Fruit fly (Drosophila melanogaster) whole organism, embryonic: ENCODE measurements around the gene CG32267.

Source experiments
- CG10462 ChIP-seq: fragments of 200-800 bp; sonication (Bioruptor generic); optimal IDR thresholded peaks from 2 replicates; lab custom pipeline; 2016; ENCODE audit warnings: missing biosample characterization, missing genetic modification characterization
- CG11723 ChIP-seq: fragments of 200-800 bp; sonication (Bioruptor generic); optimal IDR thresholded peaks from 2 replicates; lab custom pipeline; 2017; ENCODE audit warnings: missing biosample characterization, mild to moderate bottlenecking, missing genetic modification characterization
- CG2678 ChIP-seq: fragments of 200-800 bp; sonication (Bioruptor generic); optimal IDR thresholded peaks from 3 replicates; lab custom pipeline; 2019; ENCODE audit warnings: missing biosample characterization, mild to moderate bottlenecking, missing genetic modification characterization, moderate library complexity
- CG30431 ChIP-seq: fragments of 200-800 bp; sonication (Bioruptor generic); optimal IDR thresholded peaks from 2 replicates; lab custom pipeline; 2017; ENCODE audit warnings: missing biosample characterization, missing genetic modification characterization
- CG3407 ChIP-seq: fragments of 200-800 bp; sonication (Bioruptor generic); optimal IDR thresholded peaks from 2 replicates; lab custom pipeline; 2018; ENCODE audit warnings: missing biosample characterization, mild to moderate bottlenecking, missing genetic modification characterization
- CG3847 ChIP-seq: fragments of 200-800 bp; sonication (Bioruptor generic); IDR thresholded peaks from 2 replicates; pipeline ENCODE4 v1.3.6; 2022; ENCODE audit warnings: missing biosample characterization, missing genetic modification characterization
- CG4404 ChIP-seq: fragments of 200-800 bp; sonication (Bioruptor generic); IDR thresholded peaks from 2 replicates; pipeline ENCODE4 v1.3.6; 2022; ENCODE audit warnings: missing biosample characterization, missing genetic modification characterization
- CG4617 ChIP-seq: fragments of 200-800 bp; sonication (Bioruptor generic); optimal IDR thresholded peaks from 3 replicates; lab custom pipeline; 2016; ENCODE audit warnings: missing biosample characterization, missing genetic modification characterization, borderline replicate concordance
- CG6854 ChIP-seq: fragments of 200-800 bp; sonication (Bioruptor generic); optimal IDR thresholded peaks from 3 replicates; lab custom pipeline; 2017; ENCODE audit warnings: missing biosample characterization, mild to moderate bottlenecking, missing genetic modification characterization
- CG7357 ChIP-seq: fragments of 200-800 bp; sonication (Bioruptor generic); IDR thresholded peaks from 3 replicates; pipeline ENCODE4 v1.3.6; 2022; ENCODE audit warnings: missing biosample characterization, missing genetic modification characterization
- CG8089 ChIP-seq: fragments of 200-800 bp; sonication (Bioruptor generic); optimal IDR thresholded peaks from 3 replicates; lab custom pipeline; 2016; ENCODE audit warnings: missing biosample characterization, missing genetic modification characterization
- CkIIα-i1 ChIP-seq: fragments of 200-800 bp; sonication (Bioruptor generic); IDR thresholded peaks from 2 replicates; pipeline ENCODE4 v1.3.6; 2022; ENCODE audit warnings: missing biosample characterization, missing genetic modification characterization
- Dad ChIP-seq: fragments of 200-800 bp; sonication (Bioruptor generic); optimal IDR thresholded peaks from 3 replicates; lab custom pipeline; 2016; ENCODE audit warnings: missing biosample characterization, missing genetic modification characterization
- Dp ChIP-seq: fragments of 200-800 bp; sonication (Bioruptor generic); optimal IDR thresholded peaks from 2 replicates; lab custom pipeline; 2018; ENCODE audit warnings: missing biosample characterization, mild to moderate bottlenecking, missing genetic modification characterization, moderate library complexity
- E2f1 ChIP-seq: fragments of 200-800 bp; sonication (Bioruptor generic); IDR thresholded peaks from 2 replicates; pipeline ENCODE4 v1.3.6; 2022; ENCODE audit warnings: missing biosample characterization, missing genetic modification characterization
- Eip74EF ChIP-seq, 2 experiments: fragments of 200-800 bp in 1 of 2; fragments of >200 bp in 1 of 2; sonication (Bioruptor generic) in 1 of 2; optimal IDR thresholded peaks; 2 replicates each; lab custom pipeline; 2017 to 2019; ENCODE audit warnings: missing biosample characterization in 2 of 2, missing genetic modification characterization in 2 of 2, mild to moderate bottlenecking in 1 of 2, moderate library complexity in 1 of 2
- Gsc ChIP-seq: fragments of 200-800 bp; sonication (Bioruptor generic); IDR thresholded peaks from 2 replicates; pipeline ENCODE4 v1.3.6; 2022; ENCODE audit warnings: missing biosample characterization, missing genetic modification characterization
- H15 ChIP-seq: fragments of 200-800 bp; sonication (Bioruptor generic); IDR thresholded peaks from 3 replicates; pipeline ENCODE4 v1.3.6; 2022; ENCODE audit warnings: missing biosample characterization, missing genetic modification characterization
- HLHmδ ChIP-seq: fragments of 200-800 bp; sonication (Bioruptor generic); optimal IDR thresholded peaks from 2 replicates; lab custom pipeline; 2018; ENCODE audit warnings: missing biosample characterization, mild to moderate bottlenecking, missing genetic modification characterization, moderate library complexity
- Hr78 ChIP-seq, 2 experiments: fragments of 200-800 bp in 1 of 2; fragments of >200 bp in 1 of 2; sonication (Bioruptor generic) in 1 of 2; optimal IDR thresholded peaks; 2 replicates each; lab custom pipeline; 2017 to 2019; ENCODE audit warnings: missing biosample characterization in 2 of 2, missing genetic modification characterization in 2 of 2, mild to moderate bottlenecking in 1 of 2, moderate library complexity in 1 of 2
- MTF-1 ChIP-seq: fragments of 200-800 bp; sonication (Bioruptor generic); optimal IDR thresholded peaks from 2 replicates; lab custom pipeline; 2018; ENCODE audit warnings: missing biosample characterization, mild to moderate bottlenecking, missing genetic modification characterization, borderline replicate concordance
- Nf-YB ChIP-seq: fragments of 200-800 bp; sonication (Bioruptor generic); optimal IDR thresholded peaks from 3 replicates; lab custom pipeline; 2019; ENCODE audit warnings: missing biosample characterization, mild to moderate bottlenecking, missing genetic modification characterization, moderate library complexity
- Nf-YC ChIP-seq: fragments of 200-800 bp; optimal IDR thresholded peaks from 3 replicates; lab custom pipeline; 2019; ENCODE audit warnings: missing biosample characterization, mild to moderate bottlenecking, missing genetic modification characterization, moderate library complexity
- Sry-β ChIP-seq: fragments of 200-800 bp; sonication (Bioruptor generic); optimal IDR thresholded peaks from 2 replicates; lab custom pipeline; 2018; ENCODE audit warnings: missing biosample characterization, mild to moderate bottlenecking, missing genetic modification characterization, moderate library complexity
- Sry-δ ChIP-seq: fragments of 200-800 bp; sonication (Bioruptor generic); optimal IDR thresholded peaks from 2 replicates; lab custom pipeline; 2016; ENCODE audit warnings: missing biosample characterization, missing genetic modification characterization
- TFAM ChIP-seq: fragments of 200-800 bp; sonication (Bioruptor generic); optimal IDR thresholded peaks from 2 replicates; lab custom pipeline; 2017; ENCODE audit warnings: missing biosample characterization, missing genetic modification characterization, inconsistent platforms
- ash1 ChIP-seq: fragments of 200-800 bp; sonication (Bioruptor generic); optimal IDR thresholded peaks from 2 replicates; lab custom pipeline; 2018; ENCODE audit warnings: missing biosample characterization, mild to moderate bottlenecking, missing genetic modification characterization
- cg ChIP-seq: fragments of 200-800 bp; sonication (Bioruptor generic); optimal IDR thresholded peaks from 3 replicates; lab custom pipeline; 2019; ENCODE audit warnings: missing biosample characterization, mild to moderate bottlenecking, missing genetic modification characterization, moderate library complexity
- chn ChIP-seq: fragments of 200-800 bp; sonication (Bioruptor generic); optimal IDR thresholded peaks from 2 replicates; lab custom pipeline; 2016; ENCODE audit warnings: missing biosample characterization, missing genetic modification characterization
- corto ChIP-seq: fragments of 200-800 bp; sonication (Bioruptor generic); optimal IDR thresholded peaks from 2 replicates; lab custom pipeline; 2016; ENCODE audit warnings: missing biosample characterization, mild to moderate bottlenecking, missing genetic modification characterization, moderate library complexity
- dan ChIP-seq: fragments of 200-800 bp; sonication (Bioruptor generic); IDR thresholded peaks from 2 replicates; pipeline ENCODE4 v1.3.6; 2022; ENCODE audit warnings: missing biosample characterization, missing genetic modification characterization
- dpn ChIP-seq, 2 experiments: fragments of 200-800 bp; sonication (Bioruptor generic); optimal IDR thresholded peaks; 3 replicates each; lab custom pipeline; 2016; ENCODE audit warnings: missing biosample characterization in 2 of 2, missing genetic modification characterization in 2 of 2
- en ChIP-seq: fragments of 200-800 bp; sonication (Bioruptor generic); optimal IDR thresholded peaks from 2 replicates; lab custom pipeline; 2016; ENCODE audit warnings: missing biosample characterization, missing genetic modification characterization
- fru ChIP-seq: fragments of >200 bp; optimal IDR thresholded peaks from 2 replicates; lab custom pipeline; 2017
- fu2 ChIP-seq: fragments of 200-800 bp; sonication (Bioruptor generic); optimal IDR thresholded peaks from 2 replicates; lab custom pipeline; 2016; ENCODE audit warnings: missing biosample characterization, missing genetic modification characterization
- gcm2 ChIP-seq: fragments of 200-800 bp; sonication (Bioruptor generic); optimal IDR thresholded peaks from 2 replicates; lab custom pipeline; 2016; ENCODE audit warnings: missing biosample characterization, missing genetic modification characterization
- gsb-n ChIP-seq: fragments of 200-800 bp; sonication (Bioruptor generic); optimal IDR thresholded peaks from 3 replicates; lab custom pipeline; 2018; ENCODE audit warnings: missing biosample characterization, mild to moderate bottlenecking, missing genetic modification characterization
- gt ChIP-seq: fragments of 200-800 bp; sonication (Bioruptor generic); IDR thresholded peaks from 2 replicates; pipeline ENCODE4 v1.3.6; 2022; ENCODE audit warnings: missing biosample characterization, missing genetic modification characterization
- hb ChIP-seq: fragments of 200-800 bp; sonication (Bioruptor generic); IDR thresholded peaks from 3 replicates; pipeline ENCODE4 v1.3.6; 2022; ENCODE audit warnings: missing biosample characterization, missing genetic modification characterization; ENCODE audit not compliant: partially characterized antibody
- hbn ChIP-seq: fragments of 200-800 bp; sonication (Bioruptor generic); IDR thresholded peaks from 2 replicates; pipeline ENCODE4 v1.3.6; 2022; ENCODE audit warnings: missing biosample characterization, missing genetic modification characterization; ENCODE audit not compliant: partially characterized antibody
- her ChIP-seq: fragments of 200-800 bp; sonication (Bioruptor generic); optimal IDR thresholded peaks from 2 replicates; lab custom pipeline; 2016; ENCODE audit warnings: missing biosample characterization, missing genetic modification characterization
- hkb ChIP-seq, 2 experiments: fragments of 200-800 bp in 1 of 2; fragments of >200 bp in 1 of 2; sonication (Bioruptor generic) in 1 of 2; IDR thresholded peaks in 1 of 2; optimal IDR thresholded peaks in 1 of 2; 2 replicates each; pipeline versions ENCODE4 v1.3.6 to Lab custom; 2017 to 2022; ENCODE audit warnings: missing biosample characterization in 1 of 2, missing genetic modification characterization in 1 of 2
- knrl ChIP-seq: fragments of 200-800 bp; sonication (Bioruptor generic); IDR thresholded peaks from 3 replicates; pipeline ENCODE4 v1.3.6; 2022; ENCODE audit warnings: missing biosample characterization, missing genetic modification characterization; ENCODE audit not compliant: partially characterized antibody
- seq ChIP-seq: fragments of 200-800 bp; sonication (Bioruptor generic); IDR thresholded peaks from 2 replicates; pipeline ENCODE4 v1.3.6; 2022; ENCODE audit warnings: missing biosample characterization, missing genetic modification characterization
- so ChIP-seq: fragments of 200-800 bp; sonication (Bioruptor generic); IDR thresholded peaks from 3 replicates; pipeline ENCODE4 v1.3.6; 2022; ENCODE audit warnings: missing biosample characterization, missing genetic modification characterization
- tin ChIP-seq: fragments of 200-800 bp; sonication (Bioruptor generic); optimal IDR thresholded peaks from 3 replicates; lab custom pipeline; 2016; ENCODE audit warnings: missing biosample characterization, missing genetic modification characterization
- tx ChIP-seq: fragments of 200-800 bp; sonication (Bioruptor generic); optimal IDR thresholded peaks from 2 replicates; lab custom pipeline; 2016; ENCODE audit warnings: missing biosample characterization, missing genetic modification characterization
- vfl ChIP-seq: fragments of 200-800 bp; sonication (Bioruptor generic); optimal IDR thresholded peaks from 2 replicates; lab custom pipeline; 2016; ENCODE audit warnings: missing biosample characterization, missing genetic modification characterization
- wek ChIP-seq: fragments of 200-800 bp; sonication (Bioruptor generic); optimal IDR thresholded peaks from 3 replicates; lab custom pipeline; 2018; ENCODE audit warnings: missing biosample characterization, mild to moderate bottlenecking, missing genetic modification characterization, moderate library complexity

Gene CG32267

DNA sequence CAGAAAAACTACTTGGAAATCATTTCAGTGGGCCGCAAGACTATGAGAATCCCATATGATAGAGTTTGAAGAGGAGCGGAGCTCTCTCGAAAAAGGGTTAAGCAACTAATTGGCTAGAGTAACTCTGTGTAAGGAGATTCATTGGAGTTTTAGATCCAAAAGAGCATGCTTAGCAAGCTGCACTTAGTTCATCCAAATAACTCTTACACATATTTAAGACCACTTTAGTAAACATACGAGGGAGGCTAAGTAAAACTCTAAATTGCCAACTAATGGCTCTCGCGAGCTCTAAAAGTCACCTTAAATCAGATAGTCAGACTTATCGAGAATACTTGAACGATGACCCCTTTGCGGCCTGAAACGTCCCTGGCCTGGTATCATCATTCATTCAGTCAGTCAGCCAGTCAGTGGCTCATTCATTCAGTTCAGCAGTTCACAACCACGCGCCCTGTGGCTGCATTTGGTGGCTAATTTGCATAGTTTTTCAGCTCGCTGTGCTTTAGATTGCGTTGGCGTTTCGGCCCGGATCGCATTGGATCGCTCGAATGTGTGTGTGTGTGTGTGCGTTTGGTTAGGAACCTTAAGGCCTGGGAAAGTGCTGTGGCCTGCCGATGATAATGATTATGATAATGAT lies 16.9 kb downstream of the CG32267 start (continued):
- no peak for TF ChIP-seq wek (GFP tag; lab: Kevin White, UChicago)
- TF ChIP-seq dan (GFP tag; lab: Robert Waterston, UW): no peak
- no peak for TF ChIP-seq fru (lab: Kevin White, UChicago)
- TF ChIP-seq tx (GFP tag; lab: Kevin White, UChicago): peak; percentile 1
- TF ChIP-seq ash1: no peak
- no peak for TF ChIP-seq her (GFP tag; lab: Kevin White, UChicago)
- TF ChIP-seq CkIIα-i1 (GFP tag; lab: Robert Waterston, UW): no peak
- no peak for TF ChIP-seq HLHmδ
- TF ChIP-seq gsb-n: no peak
- no peak for TF ChIP-seq vfl (GFP tag; lab: Kevin White, UChicago)
- TF ChIP-seq gt: 0 out of 2 replicates have a peak, but pooled peaks have one; percentile 17
- TF ChIP-seq CG3407: no peak
- no peak for TF ChIP-seq CG8089 (GFP tag; lab: Kevin White, UChicago)
- TF ChIP-seq Nf-YC (tag; lab: Kevin White, UChicago): peak; percentile 3
- no peak for TF ChIP-seq CG30431 (GFP tag; lab: Kevin White, UChicago)
- no peak for TF ChIP-seq Sry-δ (GFP tag; lab: Kevin White, UChicago)
- no peak for TF ChIP-seq so (GFP tag; lab: Robert Waterston, UW)
- TF ChIP-seq CG7357 (GFP tag; lab: Robert Waterston, UW): peak; percentile 42; the same call in 1 of the 3 replicates
- TF ChIP-seq gcm2 (GFP tag; lab: Kevin White, UChicago): no peak
- TF ChIP-seq Dad (GFP tag; lab: Kevin White, UChicago): no peak
- TF ChIP-seq tin: no peak
- no peak for TF ChIP-seq CG4617 (GFP tag; lab: Kevin White, UChicago)
- TF ChIP-seq Hr78 (GFP tag; optimal IDR thresholded peaks at IDR 0.05; lab: Kevin White, UChicago): no peak
- no peak for TF ChIP-seq hkb (optimal IDR thresholded peaks at IDR 0.05; lab: Kevin White, UChicago)
- no peak for TF ChIP-seq hkb (GFP tag; IDR thresholded peaks at IDR 0.05; lab: Robert Waterston, UW)
- no peak for TF ChIP-seq en (GFP tag; lab: Kevin White, UChicago)
- TF ChIP-seq Dp (GFP tag; lab: Kevin White, UChicago): no peak
- 0 out of 3 replicates have a peak, but pooled peaks have one; percentile 30 for TF ChIP-seq hb (GFP tag; lab: Robert Waterston, UW)
- TF ChIP-seq corto (GFP tag; lab: Kevin White, UChicago): no peak
- no peak for TF ChIP-seq MTF-1 (GFP tag; lab: Kevin White, UChicago)
- no peak for TF ChIP-seq Gsc (GFP tag; lab: Robert Waterston, UW)
- no peak for TF ChIP-seq chn (GFP tag; lab: Kevin White, UChicago)
- peak in 1 of 2 experiments; percentile 15 for TF ChIP-seq dpn (GFP tag; optimal IDR thresholded peaks at IDR 0.05; lab: Kevin White, UChicago)
- no peak; the same call in 1 of the 2 replicates for TF ChIP-seq E2f1 (GFP tag; lab: Robert Waterston, UW)
- no peak for TF ChIP-seq CG10462 (GFP tag; lab: Kevin White, UChicago)
- no peak for TF ChIP-seq CG6854 (GFP tag; lab: Kevin White, UChicago)
- TF ChIP-seq CG3847 (GFP tag; lab: Robert Waterston, UW): no peak
- TF ChIP-seq H15 (GFP tag; lab: Robert Waterston, UW): no peak
- TF ChIP-seq Eip74EF (GFP tag; optimal IDR thresholded peaks at IDR 0.05; lab: Kevin White, UChicago): no peak
- TF ChIP-seq Sry-β (GFP tag; lab: Kevin White, UChicago): no peak
- no peak for TF ChIP-seq CG11723
- no peak for TF ChIP-seq hbn (GFP tag; lab: Robert Waterston, UW)
- TF ChIP-seq CG2678 (tag; lab: Kevin White, UChicago): peak; percentile 57
- TF ChIP-seq Nf-YB (GFP tag; lab: Kevin White, UChicago): no peak
- TF ChIP-seq CG4404 (GFP tag; lab: Robert Waterston, UW): peak; percentile 31; the same call in 1 of the 2 replicates
- TF ChIP-seq TFAM: no peak
- TF ChIP-seq fu2 (GFP tag; lab: Kevin White, UChicago): no peak
- peak; percentile 44; the same call in 1 of the 2 replicates for TF ChIP-seq seq (GFP tag; lab: Robert Waterston, UW)
- peak; percentile 42 for TF ChIP-seq cg
- TF ChIP-seq knrl: peak; percentile 56; the same call in 2 of the 3 replicates
